Worm (Caenorhabditis elegans) whole organism, young adult: ENCODE measurements around the gene nhr-138.
"Not testable (repeated sequence)": the region's sequence is repeated elsewhere in the genome, so short reads cannot be mapped to it uniquely, and the experiment has no call there.

Experiments used
- B0019.2 ChIP-seq: fragments of 200-800 bp; sonication (Bioruptor generic); conservative IDR thresholded peaks from 2 replicates; pipeline ENCODE4 v1.3.6; 2022; ENCODE audit warnings: missing genetic modification reagents, missing genetic modification characterization, missing compliant biosample characterization
- C06A6.2 ChIP-seq: fragments of 200-800 bp; sonication (Bioruptor generic); conservative IDR thresholded peaks from 2 replicates; pipeline ENCODE4 v1.3.6; 2022; ENCODE audit warnings: missing genetic modification characterization, missing compliant biosample characterization
- C17E4.6 ChIP-seq: fragments of 200-800 bp; sonication (Bioruptor generic); IDR thresholded peaks from 2 replicates; pipeline ENCODE4 v1.3.6; 2022; ENCODE audit warnings: missing genetic modification reagents, missing genetic modification characterization, missing compliant biosample characterization
- D2030.7 ChIP-seq: fragments of 200-800 bp; sonication (Bioruptor generic); IDR thresholded peaks from 2 replicates; pipeline ENCODE4 v1.3.6; 2022; ENCODE audit warnings: missing genetic modification reagents, missing genetic modification characterization, missing compliant biosample characterization
- F33H1.4 ChIP-seq: fragments of 200-800 bp; sonication (Bioruptor generic); IDR thresholded peaks from 2 replicates; pipeline ENCODE4 v1.3.6; 2022; ENCODE audit warnings: missing genetic modification reagents, missing genetic modification characterization, missing compliant biosample characterization
- F49E8.2 ChIP-seq: sonication (generic microtip); optimal IDR thresholded peaks from 3 replicates; lab custom pipeline; 2017; ENCODE audit warnings: missing genetic modification characterization, mild to moderate bottlenecking, missing compliant biosample characterization, antibody characterized with exemption, moderate library complexity; ENCODE audit not compliant: insufficient read depth
- T26A5.8 ChIP-seq: sonication (generic microtip); optimal IDR thresholded peaks from 2 replicates; lab custom pipeline; 2016; ENCODE audit warnings: missing genetic modification characterization, missing compliant biosample characterization
- Y95B8A.8 ChIP-seq: fragments of 200-800 bp; sonication (Bioruptor generic); IDR thresholded peaks from 2 replicates; pipeline ENCODE4 v1.3.6; 2022; ENCODE audit warnings: missing genetic modification reagents, missing genetic modification characterization, missing compliant biosample characterization
- aptf-2 ChIP-seq: fragments of 200-800 bp; sonication (Bioruptor generic); conservative IDR thresholded peaks from 2 replicates; pipeline ENCODE4 v1.3.6; 2022; ENCODE audit warnings: missing genetic modification reagents, missing genetic modification characterization, missing compliant biosample characterization
- ceh-91 ChIP-seq: fragments of 200-800 bp; sonication (Bioruptor generic); IDR thresholded peaks from 2 replicates; pipeline ENCODE4 v1.3.6; 2022; ENCODE audit warnings: missing genetic modification reagents, missing genetic modification characterization, missing compliant biosample characterization
- dox-1 ChIP-seq: fragments of 200-800 bp; sonication (Bioruptor generic); IDR thresholded peaks from 2 replicates; pipeline ENCODE4 v1.3.6; 2022; ENCODE audit warnings: missing genetic modification reagents, missing genetic modification characterization, missing compliant biosample characterization
- dpl-1 ChIP-seq: fragments of 150-350 bp; optimal IDR thresholded peaks from 2 replicates; lab custom pipeline; 2014; ENCODE audit warnings: missing biosample characterization, missing genetic modification reagents, missing genetic modification characterization
- efl-1 ChIP-seq: fragments of 150-350 bp; optimal IDR thresholded peaks from 2 replicates; lab custom pipeline; 2014; ENCODE audit warnings: missing biosample characterization, missing genetic modification reagents, missing genetic modification characterization
- egrh-3 ChIP-seq: fragments of 200-800 bp; sonication (Bioruptor generic); IDR thresholded peaks from 2 replicates; pipeline ENCODE4 v1.3.6; 2022; ENCODE audit warnings: missing genetic modification reagents, missing genetic modification characterization, missing compliant biosample characterization
- ekl-4 ChIP-seq: fragments of 200-800 bp; sonication (Bioruptor generic); IDR thresholded peaks from 2 replicates; pipeline ENCODE4 v1.3.6; 2022; ENCODE audit warnings: missing genetic modification reagents, missing genetic modification characterization, missing compliant biosample characterization
- fkh-3 ChIP-seq: sonication (generic microtip); optimal IDR thresholded peaks from 2 replicates; lab custom pipeline; 2016; ENCODE audit warnings: mild to moderate bottlenecking, missing genetic modification characterization, missing compliant biosample characterization
- hsf-1 ChIP-seq: fragments of 200-800 bp; sonication (Bioruptor generic); IDR thresholded peaks from 2 replicates; pipeline ENCODE4 v1.3.6; 2022; ENCODE audit warnings: missing genetic modification reagents, missing genetic modification characterization, missing compliant biosample characterization
- lin-35 ChIP-seq, 3 experiments: fragments of 150-350 bp in 2 of 3; sonication (generic microtip) in 1 of 3; optimal IDR thresholded peaks; 2 replicates each; lab custom pipeline; 2014 to 2018; ENCODE audit warnings: missing biosample characterization in 3 of 3, missing genetic modification characterization in 3 of 3, missing genetic modification reagents in 3 of 3
- lin-54 ChIP-seq: fragments of 200-800 bp; sonication (Bioruptor generic); optimal IDR thresholded peaks from 2 replicates; lab custom pipeline; 2018; ENCODE audit warnings: mild to moderate bottlenecking, missing genetic modification characterization, missing compliant biosample characterization
- lir-1 ChIP-seq: fragments of 200-800 bp; sonication (Bioruptor generic); conservative IDR thresholded peaks from 2 replicates; pipeline ENCODE4 v1.3.6; 2022; ENCODE audit warnings: missing genetic modification reagents, missing genetic modification characterization, missing compliant biosample characterization
- lsl-1 ChIP-seq: fragments of 200-800 bp; sonication (Bioruptor generic); optimal IDR thresholded peaks from 2 replicates; lab custom pipeline; 2018; ENCODE audit warnings: mild to moderate bottlenecking, missing genetic modification characterization, moderate library complexity, missing compliant biosample characterization
- madf-3 ChIP-seq: fragments of 200-800 bp; sonication (Bioruptor generic); IDR thresholded peaks from 2 replicates; pipeline ENCODE4 v1.3.6; 2022; ENCODE audit warnings: missing genetic modification reagents, missing genetic modification characterization, missing compliant biosample characterization
- madf-6 ChIP-seq: fragments of 200-800 bp; sonication (Bioruptor generic); IDR thresholded peaks from 2 replicates; pipeline ENCODE4 v1.3.6; 2022; ENCODE audit warnings: missing genetic modification reagents, missing genetic modification characterization, missing compliant biosample characterization
- madf-8 ChIP-seq: fragments of 200-800 bp; sonication (Bioruptor generic); conservative IDR thresholded peaks from 2 replicates; pipeline ENCODE4 v1.3.6; 2022; ENCODE audit warnings: missing genetic modification reagents, missing genetic modification characterization, missing compliant biosample characterization
- mcd-1 ChIP-seq: fragments of 200-800 bp; sonication (Bioruptor generic); IDR thresholded peaks from 2 replicates; pipeline ENCODE4 v1.3.6; 2022; ENCODE audit warnings: missing genetic modification reagents, missing genetic modification characterization, missing compliant biosample characterization
- nfyb-1 ChIP-seq: fragments of 200-800 bp; sonication (Bioruptor generic); IDR thresholded peaks from 2 replicates; pipeline ENCODE4 v1.3.6; 2022; ENCODE audit warnings: missing genetic modification reagents, missing genetic modification characterization, missing compliant biosample characterization
- pbrm-1 ChIP-seq: fragments of 200-800 bp; sonication (Bioruptor generic); IDR thresholded peaks from 2 replicates; pipeline ENCODE4 v1.3.6; 2022; ENCODE audit warnings: missing genetic modification reagents, missing genetic modification characterization, missing compliant biosample characterization
- rcor-1 ChIP-seq: fragments of 200-800 bp; sonication (Bioruptor generic); IDR thresholded peaks from 2 replicates; pipeline ENCODE4 v1.3.6; 2022; ENCODE audit warnings: missing genetic modification reagents, missing genetic modification characterization, missing compliant biosample characterization
- snpc-1.1 ChIP-seq: sonication (generic microtip); optimal IDR thresholded peaks from 2 replicates; lab custom pipeline; 2017; ENCODE audit warnings: missing genetic modification characterization, mild to moderate bottlenecking, missing compliant biosample characterization, antibody characterized with exemption, moderate library complexity, missing genotype, missing genetic modification reagents; ENCODE audit not compliant: insufficient read depth
- snpc-3.4 ChIP-seq: sonication (generic microtip); optimal IDR thresholded peaks from 2 replicates; lab custom pipeline; 2017; ENCODE audit warnings: missing genetic modification characterization, mild to moderate bottlenecking, missing compliant biosample characterization, antibody characterized with exemption, moderate library complexity, missing genotype, missing genetic modification reagents
- snpc-4 ChIP-seq, 5 experiments: fragments of 150-350 bp in 1 of 5; sonication (generic microtip) in 4 of 5; optimal IDR thresholded peaks; 2 replicates each; lab custom pipeline; 2014 to 2018; ENCODE audit warnings: missing genetic modification characterization in 5 of 5, missing biosample characterization in 3 of 5, antibody characterized with exemption in 2 of 5, mild to moderate bottlenecking in 2 of 5, missing compliant biosample characterization in 2 of 5, missing genotype in 2 of 5, moderate library complexity in 2 of 5, missing genetic modification reagents in 1 of 5
- tlf-1 ChIP-seq: fragments of 200-800 bp; sonication (Bioruptor generic); optimal IDR thresholded peaks from 2 replicates; lab custom pipeline; 2018; ENCODE audit warnings: mild to moderate bottlenecking, missing genetic modification characterization, missing compliant biosample characterization
- unc-130 ChIP-seq: sonication (generic microtip); optimal IDR thresholded peaks from 2 replicates; lab custom pipeline; 2016; ENCODE audit warnings: missing genetic modification reagents, missing genetic modification characterization, missing compliant biosample characterization
- xnd-1 ChIP-seq: sonication (generic microtip); optimal IDR thresholded peaks from 2 replicates; lab custom pipeline; 2016; ENCODE audit warnings: missing genotype, missing genetic modification reagents, missing genetic modification characterization, missing compliant biosample characterization
- ztf-28 ChIP-seq: fragments of 200-800 bp; sonication (Bioruptor generic); IDR thresholded peaks from 2 replicates; pipeline ENCODE4 v1.3.6; 2022; ENCODE audit warnings: missing genetic modification reagents, missing genetic modification characterization, missing compliant biosample characterization

nhr-138 gene

ce11 chrIV:9739001-9739400, 13.9 kb downstream of the nhr-138 start (continued):
- TF ChIP-seq F49E8.2 (tag; lab: Kevin White, UChicago) (peak; percentile 59), B0019.2 (GFP tag; lab: Robert Waterston, UW) (no peak), T26A5.8 (tag; lab: Kevin White, UChicago) (no peak), fkh-3 (no peak), ekl-4 (GFP tag; lab: Robert Waterston, UW) (peak; percentile 81), rcor-1 (peak; percentile 51), lir-1 (GFP tag; lab: Robert Waterston, UW) (no peak), madf-6 (GFP tag; lab: Robert Waterston, UW) (peak; percentile 71), lin-54 (GFP tag; lab: Kevin White, UChicago) (peak; percentile 37), C06A6.2 (GFP tag; lab: Robert Waterston, UW) (no peak), nfyb-1 (GFP tag; lab: Robert Waterston, UW) (peak; percentile 67; the same call in 1 of the 2 replicates), egrh-3 (GFP tag; lab: Robert Waterston, UW) (no peak), mcd-1 (no peak), ztf-28 (GFP tag; lab: Robert Waterston, UW) (no peak)

- TF ChIP-seq nfyb-1 (GFP tag; lab: Robert Waterston, UW) (peak; percentile 25; the same call in 1 of the 2 replicates), unc-130 (peak; percentile 35), ekl-4 (GFP tag; lab: Robert Waterston, UW) (0 out of 2 replicates have a peak, but pooled peaks have one; percentile 19), D2030.7 (GFP tag; lab: Robert Waterston, UW) (peak; percentile 91; the same call in 1 of the 2 replicates), snpc-4 (tag; optimal IDR thresholded peaks at IDR 0.05; lab: Kevin White, UChicago) (peak in 1 of 4 experiments; percentile 28), madf-6 (GFP tag; lab: Robert Waterston, UW) (peak; percentile 96), dox-1 (GFP tag; lab: Robert Waterston, UW) (peak; percentile 82), rcor-1 (0 out of 2 replicates have a peak, but pooled peaks have one; percentile 39), snpc-3.4 (peak; percentile 51), xnd-1 (tag; lab: Kevin White, UChicago) (peak; percentile 84), hsf-1 (GFP tag; lab: Robert Waterston, UW) (peak; percentile 61; the same call in 1 of the 2 replicates), snpc-1.1 (tag; lab: Kevin White, UChicago) (peak; percentile 17), tlf-1 (peak; percentile 67), pbrm-1 (peak; percentile 37; the same call in 1 of the 2 replicates), Y95B8A.8 (peak; percentile 62; the same call in 1 of the 2 replicates), F33H1.4 (GFP tag; lab: Robert Waterston, UW) (peak; percentile 71), lin-35 (GFP tag; optimal IDR thresholded peaks at IDR 0.05; lab: Kevin White, UChicago) (peak in 1 of 3 experiments; percentile 44), lsl-1 (GFP tag; lab: Kevin White, UChicago) (peak; percentile 65), madf-3 (GFP tag; lab: Robert Waterston, UW) (peak; percentile 86), dpl-1 (GFP tag; lab: Kevin White, UChicago) (peak; percentile 80), B0019.2 (GFP tag; lab: Robert Waterston, UW) (peak; percentile 67), efl-1 (GFP tag; lab: Kevin White, UChicago) (peak; percentile 94), ztf-28 (GFP tag; lab: Robert Waterston, UW) (0 out of 2 replicates have a peak, but pooled peaks have one; percentile 38), F49E8.2 (tag; lab: Kevin White, UChicago) (peak; percentile 40), C17E4.6 (GFP tag; lab: Robert Waterston, UW) (peak; percentile 67; the same call in 1 of the 2 replicates), aptf-2 (peak; percentile 32; the same call in 1 of the 2 replicates), ceh-91 (peak; percentile 89), madf-8 (GFP tag; lab: Robert Waterston, UW) (peak; percentile 90)
- TF ChIP-seq snpc-4 (GFP tag; optimal IDR thresholded peaks at IDR 0.05; lab: Kevin White, UChicago) = not testable (repeated sequence)
Measured at ce11 chrIV:9740851-9741549, 15.9 kb downstream of the nhr-138 start, which contains the start of gene gln-6. TSS of gene gln-6 (minus strand) at chrIV:9740901.
